Worm (Caenorhabditis elegans) whole organism, L2 larva: ENCODE data around the gene T05B11.4.

Experiments used
- egl-27 ChIP-seq: sonication (generic microtip); optimal IDR thresholded peaks from 3 replicates; lab custom pipeline; 2017; ENCODE audit warnings: missing biosample characterization, missing genetic modification reagents, missing genetic modification characterization
- elt-1 ChIP-seq: fragments of 150-350 bp; optimal IDR thresholded peaks from 2 replicates; lab custom pipeline; 2014; ENCODE audit warnings: missing biosample characterization, missing genetic modification characterization
- fos-1 ChIP-seq: fragments of 150-350 bp; optimal IDR thresholded peaks from 2 replicates; lab custom pipeline; 2014; ENCODE audit warnings: missing biosample characterization, missing genetic modification characterization
- gmeb-1 ChIP-seq: fragments of 150-350 bp; optimal IDR thresholded peaks from 2 replicates; lab custom pipeline; 2014; ENCODE audit warnings: missing biosample characterization, missing genetic modification characterization
- nhr-25 ChIP-seq: fragments of 150-350 bp; sonication (generic microtip); optimal IDR thresholded peaks from 3 replicates; lab custom pipeline; 2014; ENCODE audit warnings: missing biosample characterization, missing genetic modification characterization

- TF ChIP-seq gmeb-1 (tag; lab: Kevin White, UChicago) (no peak), nhr-25 (tag; lab: Kevin White, UChicago) (no peak), elt-1 (tag; lab: Kevin White, UChicago) (no peak), egl-27 (tag; lab: Kevin White, UChicago) (no peak), fos-1 (no peak)
Measured at ce11 chrV:7708525-7708924, 45.9 kb downstream of the T05B11.4 start, which contains the start of gene ZK105.11.
